Worm (Caenorhabditis elegans) whole organism, L2 larva: Measurements from ENCODE around the gene B0524.2.

Source experiments
- ama-1 ChIP-seq: fragments of 150-350 bp; optimal IDR thresholded peaks from 2 replicates; lab custom pipeline; 2018; ENCODE audit warnings: inconsistent platforms
- ceh-16 ChIP-seq: fragments of 150-350 bp; optimal IDR thresholded peaks from 2 replicates; lab custom pipeline; 2014; ENCODE audit warnings: missing biosample characterization, missing genetic modification characterization
- egl-27 ChIP-seq: sonication (generic microtip); optimal IDR thresholded peaks from 3 replicates; lab custom pipeline; 2017; ENCODE audit warnings: missing biosample characterization, missing genetic modification reagents, missing genetic modification characterization
- elt-3 ChIP-seq: sonication (generic microtip); optimal IDR thresholded peaks from 2 replicates; lab custom pipeline; 2017; ENCODE audit warnings: missing biosample characterization, missing genetic modification characterization
- lin-13 ChIP-seq: fragments of 150-350 bp; optimal IDR thresholded peaks from 2 replicates; lab custom pipeline; 2014; ENCODE audit warnings: missing biosample characterization, missing genetic modification reagents, missing genetic modification characterization
- lin-39 ChIP-seq: fragments of 150-350 bp; optimal IDR thresholded peaks from 2 replicates; lab custom pipeline; 2014; ENCODE audit warnings: missing biosample characterization, missing genetic modification reagents, missing genetic modification characterization
- nhr-77 ChIP-seq: fragments of 150-350 bp; optimal IDR thresholded peaks from 2 replicates; lab custom pipeline; 2014; ENCODE audit warnings: missing biosample characterization, missing genetic modification characterization
- unc-39 ChIP-seq: fragments of 150-350 bp; optimal IDR thresholded peaks from 2 replicates; lab custom pipeline; 2014; ENCODE audit warnings: missing biosample characterization, missing genetic modification characterization
- unc-62 ChIP-seq: fragments of 150-350 bp; optimal IDR thresholded peaks from 2 replicates; lab custom pipeline; 2014; ENCODE audit warnings: missing biosample characterization, missing genetic modification reagents, missing genetic modification characterization
- ztf-11 ChIP-seq: sonication (generic microtip); optimal IDR thresholded peaks from 2 replicates; lab custom pipeline; 2017; ENCODE audit warnings: missing biosample characterization, missing genetic modification characterization
- ztf-4 ChIP-seq: fragments of 150-350 bp; optimal IDR thresholded peaks from 2 replicates; lab custom pipeline; 2014; ENCODE audit warnings: missing biosample characterization, missing genetic modification characterization

DNA sequence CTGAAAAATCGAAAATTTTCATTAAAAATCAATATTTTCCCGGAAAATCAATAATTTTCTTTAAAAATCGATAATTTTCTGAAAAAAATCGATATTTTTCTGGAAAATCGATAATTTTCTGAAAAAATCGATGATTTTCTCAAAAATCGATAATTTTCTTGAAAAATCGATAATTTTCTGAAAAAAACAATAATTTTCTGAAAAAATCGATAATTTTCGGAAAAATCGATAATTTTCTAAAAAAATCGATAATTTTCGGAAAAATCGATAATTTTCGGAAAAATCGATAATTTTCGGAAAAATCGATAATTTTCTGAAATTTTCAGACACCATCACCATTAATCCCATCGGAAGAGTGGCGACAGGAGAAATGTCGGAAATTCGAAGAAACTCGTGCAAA, 14.9 kb upstream of the B0524.2 start:
- TF ChIP-seq ama-1 (lab: Kevin White, UChicago) = no peak
- TF ChIP-seq elt-3 (tag; lab: Kevin White, UChicago) = no peak
- no peak for TF ChIP-seq lin-13 (GFP tag; lab: Kevin White, UChicago)
- TF ChIP-seq nhr-77 (tag; lab: Kevin White, UChicago) = no peak
- no peak for TF ChIP-seq unc-62
- no peak for TF ChIP-seq lin-39 (tag; lab: Kevin White, UChicago)
- no peak for TF ChIP-seq unc-39 (tag; lab: Kevin White, UChicago)
- TF ChIP-seq ztf-4 (tag; lab: Kevin White, UChicago) = no peak
- TF ChIP-seq ceh-16 (tag; lab: Kevin White, UChicago) = no peak
- TF ChIP-seq egl-27 (tag; lab: Kevin White, UChicago) = no peak
- TF ChIP-seq ztf-11 (tag; lab: Kevin White, UChicago) = no peak
